Worm (Caenorhabditis elegans): ENCODE data around the gene clc-31.

- TF ChIP-seq dao-5 (tag; optimal IDR thresholded peaks at IDR 0.05) (no peak), him-1 (tag; optimal IDR thresholded peaks at IDR 0.05) (no peak), W03F9.2 (tag; optimal IDR thresholded peaks at IDR 0.05) (no peak)
Measured at ce11 chrII:337233-337832, 3.0 kb upstream of the clc-31 start, which contains the start of gene cpn-2.
